Worm (Caenorhabditis elegans): ENCODE measurements around the gene T16G1.7.

DNA sequence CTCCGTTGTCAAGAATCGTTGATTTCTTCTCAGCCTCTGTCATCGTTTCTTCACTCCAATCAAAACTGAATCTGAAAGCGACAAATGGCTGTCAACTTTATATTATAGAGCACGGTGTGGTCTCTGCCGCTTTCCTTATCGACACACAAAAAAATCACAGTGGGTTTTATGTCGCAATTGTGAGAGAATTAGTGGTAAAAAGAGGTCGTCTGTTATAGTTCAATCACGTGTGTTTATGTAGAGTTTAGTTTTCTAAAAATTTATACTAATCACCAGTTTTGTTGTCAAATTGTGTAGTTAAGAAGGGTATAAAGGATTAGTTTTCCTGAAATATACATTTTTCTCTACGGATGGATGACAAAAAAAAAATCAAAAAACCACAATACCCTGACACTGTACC, at the start of gene T16G1.7:
- no peak for TF ChIP-seq nhr-120 (GFP tag; IDR thresholded peaks at IDR 0.05)
- no peak for TF ChIP-seq unc-130 (GFP tag; optimal IDR thresholded peaks at IDR 0.05)
- no peak for TF ChIP-seq aptf-2 (GFP tag; conservative IDR thresholded peaks at IDR 0.05)
- TF ChIP-seq dpl-1 (GFP tag; optimal IDR thresholded peaks at IDR 0.05): no peak
- TF ChIP-seq Y67H2A.10 (GFP tag; conservative IDR thresholded peaks at IDR 0.05): no peak
- TF ChIP-seq hlh-26 (GFP tag; conservative IDR thresholded peaks at IDR 0.05): no peak
- TF ChIP-seq unc-62 (GFP tag; optimal IDR thresholded peaks at IDR 0.05): no peak
- TF ChIP-seq lin-54 (GFP tag; optimal IDR thresholded peaks at IDR 0.05): no peak
- TF ChIP-seq efl-1 (GFP tag; optimal IDR thresholded peaks at IDR 0.05): no peak
- TF ChIP-seq snpc-4 (GFP tag; optimal IDR thresholded peaks at IDR 0.05): no peak
- TF ChIP-seq snpc-4 (tag; optimal IDR thresholded peaks at IDR 0.05): no peak
- no peak for TF ChIP-seq mes-4 (tag; optimal IDR thresholded peaks at IDR 0.05)
- TF ChIP-seq let-607 (tag; optimal IDR thresholded peaks at IDR 0.05): no peak

Measured in whole organism, young adult.